Fruit fly (Drosophila melanogaster) whole organism, adult: Measurements from ENCODE around the gene CG17855.

ENCODE experiments used
- CG11617 ChIP-seq: fragments of 200-800 bp; sonication (Bioruptor generic); optimal IDR thresholded peaks from 2 replicates; lab custom pipeline; 2017; ENCODE audit warnings: mild to moderate bottlenecking, missing biosample characterization, missing genetic modification reagents, missing genetic modification characterization
- CG12768 ChIP-seq: fragments of 200-800 bp; sonication (Bioruptor generic); optimal IDR thresholded peaks from 2 replicates; lab custom pipeline; 2017; ENCODE audit warnings: missing biosample characterization, missing genetic modification characterization, mild to moderate bottlenecking, moderate library complexity, missing genetic modification reagents
- CG14711 ChIP-seq: fragments of 200-800 bp; sonication (Bioruptor generic); optimal IDR thresholded peaks from 2 replicates; lab custom pipeline; 2018; ENCODE audit warnings: missing biosample characterization, mild to moderate bottlenecking, missing genetic modification characterization, moderate library complexity
- CG1620 ChIP-seq: fragments of 200-800 bp; sonication (Bioruptor generic); optimal IDR thresholded peaks from 2 replicates; lab custom pipeline; 2016; ENCODE audit warnings: missing biosample characterization, missing genetic modification characterization
- CG33017 ChIP-seq: fragments of 200-800 bp; sonication (Bioruptor generic); optimal IDR thresholded peaks from 2 replicates; lab custom pipeline; 2018; ENCODE audit warnings: missing biosample characterization, mild to moderate bottlenecking, missing genetic modification characterization, moderate library complexity
- CG5204 ChIP-seq: fragments of 200-800 bp; sonication (Bioruptor generic); optimal IDR thresholded peaks from 2 replicates; lab custom pipeline; 2016; ENCODE audit warnings: missing biosample characterization, missing genetic modification characterization
- CG7045 ChIP-seq: fragments of 200-800 bp; sonication (Bioruptor generic); optimal IDR thresholded peaks from 2 replicates; lab custom pipeline; 2017; ENCODE audit warnings: missing biosample characterization, mild to moderate bottlenecking, missing genetic modification characterization
- CG7101 ChIP-seq: fragments of 200-800 bp; sonication (Bioruptor generic); optimal IDR thresholded peaks from 2 replicates; lab custom pipeline; 2018; ENCODE audit warnings: missing biosample characterization, mild to moderate bottlenecking, missing genetic modification characterization, moderate library complexity
- Clk ChIP-seq: fragments of 200-800 bp; sonication (Bioruptor generic); optimal IDR thresholded peaks from 2 replicates; lab custom pipeline; 2017; ENCODE audit warnings: missing biosample characterization, missing genetic modification characterization
- Crg-1 ChIP-seq: fragments of 200-800 bp; sonication (Bioruptor generic); optimal IDR thresholded peaks from 2 replicates; lab custom pipeline; 2016; ENCODE audit warnings: missing biosample characterization, missing genetic modification characterization
- Hr96 ChIP-seq: fragments of 200-800 bp; sonication (Bioruptor generic); optimal IDR thresholded peaks from 2 replicates; lab custom pipeline; 2016; ENCODE audit warnings: missing biosample characterization, missing genetic modification characterization
- Mnt ChIP-seq: fragments of 200-800 bp; sonication (Bioruptor generic); optimal IDR thresholded peaks from 2 replicates; lab custom pipeline; 2016; ENCODE audit warnings: missing biosample characterization, mild to moderate bottlenecking, missing genetic modification characterization
- bab1 ChIP-seq: fragments of 200-800 bp; sonication (Bioruptor generic); optimal IDR thresholded peaks from 3 replicates; lab custom pipeline; 2019; ENCODE audit warnings: missing biosample characterization, mild to moderate bottlenecking, missing genetic modification characterization, moderate library complexity
- cic ChIP-seq: fragments of 200-800 bp; sonication (Bioruptor generic); optimal IDR thresholded peaks from 2 replicates; lab custom pipeline; 2017; ENCODE audit warnings: missing biosample characterization, mild to moderate bottlenecking, missing genetic modification characterization, moderate library complexity
- cnc ChIP-seq, 2 experiments: fragments of >200 bp; optimal IDR thresholded peaks; 2 replicates each; lab custom pipeline; 2017
- kay ChIP-seq: fragments of 200-800 bp; sonication (Bioruptor generic); peaks from one replicate; lab custom pipeline; 2016; ENCODE audit warnings: missing biosample characterization, missing genetic modification characterization, borderline replicate concordance
- ovo ChIP-seq: fragments of 200-800 bp; sonication (Bioruptor generic); optimal IDR thresholded peaks from 2 replicates; lab custom pipeline; 2016; ENCODE audit warnings: missing biosample characterization, missing genetic modification characterization
- pad ChIP-seq: fragments of 200-800 bp; sonication (Bioruptor generic); optimal IDR thresholded peaks from 3 replicates; lab custom pipeline; 2017; ENCODE audit warnings: missing biosample characterization, missing genetic modification characterization, mild to moderate bottlenecking, moderate library complexity, missing genetic modification reagents
- tj ChIP-seq: fragments of 200-800 bp; sonication (Bioruptor generic); optimal IDR thresholded peaks from 3 replicates; lab custom pipeline; 2017; ENCODE audit warnings: missing biosample characterization, mild to moderate bottlenecking, missing genetic modification characterization, moderate library complexity
- toe ChIP-seq: fragments of 200-800 bp; sonication (Bioruptor generic); optimal IDR thresholded peaks from 2 replicates; lab custom pipeline; 2016; ENCODE audit warnings: missing biosample characterization, missing genetic modification characterization

The CG17855 gene

dm6 chr2L:9512401-9513198 lies 27.7 kb upstream of the CG17855 start:
- TF ChIP-seq Mnt, result no peak
- TF ChIP-seq bab1, result no peak
- no peak for TF ChIP-seq Clk (GFP tag; lab: Kevin White, UChicago)
- TF ChIP-seq Hr96 (GFP tag; lab: Kevin White, UChicago), result no peak
- no peak for TF ChIP-seq cic (GFP tag; lab: Kevin White, UChicago)
- TF ChIP-seq kay (GFP tag; lab: Kevin White, UChicago), result peak; percentile 49
- TF ChIP-seq cnc (optimal IDR thresholded peaks at IDR 0.05; lab: Kevin White, UChicago), result peak in 1 of 2 experiments; percentile 8
- no peak for TF ChIP-seq CG12768 (GFP tag; lab: Kevin White, UChicago)
- TF ChIP-seq CG14711 (tag; lab: Kevin White, UChicago), result no peak
- no peak for TF ChIP-seq pad (GFP tag; lab: Kevin White, UChicago)
- TF ChIP-seq tj (GFP tag; lab: Kevin White, UChicago), result no peak
- no peak for TF ChIP-seq CG11617 (GFP tag; lab: Kevin White, UChicago)
- TF ChIP-seq CG1620 (GFP tag; lab: Kevin White, UChicago), result no peak
- TF ChIP-seq CG7045, result no peak
- no peak for TF ChIP-seq toe (GFP tag; lab: Kevin White, UChicago)
- TF ChIP-seq ovo (GFP tag; lab: Kevin White, UChicago), result no peak

dm6 chr2L:9513771-9514170 lies 26.6 kb upstream of the CG17855 start:
- no peak for TF ChIP-seq Crg-1 (GFP tag; lab: Kevin White, UChicago)
- peak; percentile 48 for TF ChIP-seq cic (GFP tag; lab: Kevin White, UChicago)
- TF ChIP-seq kay (GFP tag; lab: Kevin White, UChicago), result peak; percentile 9
- peak; percentile 26 for TF ChIP-seq Mnt
- peak; percentile 15 for TF ChIP-seq CG33017 (tag; lab: Kevin White, UChicago)

- TF ChIP-seq CG7101 (tag; lab: Kevin White, UChicago) (peak; percentile 97), CG7045 (peak; percentile 95), tj (GFP tag; lab: Kevin White, UChicago) (peak; percentile 81), cic (GFP tag; lab: Kevin White, UChicago) (peak; percentile 62), CG5204 (GFP tag; lab: Kevin White, UChicago) (peak; percentile 94), toe (GFP tag; lab: Kevin White, UChicago) (peak; percentile 97), CG14711 (tag; lab: Kevin White, UChicago) (peak; percentile 93), Clk (GFP tag; lab: Kevin White, UChicago) (peak; percentile 88), Mnt (peak; percentile 90), CG11617 (GFP tag; lab: Kevin White, UChicago) (peak; percentile 94), CG1620 (GFP tag; lab: Kevin White, UChicago) (peak; percentile 98), Crg-1 (GFP tag; lab: Kevin White, UChicago) (peak; percentile 92), kay (GFP tag; lab: Kevin White, UChicago) (peak; percentile 76), CG12768 (GFP tag; lab: Kevin White, UChicago) (peak; percentile 91), bab1 (peak; percentile 99), cnc (optimal IDR thresholded peaks at IDR 0.05; lab: Kevin White, UChicago) (no peak), CG33017 (tag; lab: Kevin White, UChicago) (peak; percentile 95), pad (GFP tag; lab: Kevin White, UChicago) (peak; percentile 89), ovo (GFP tag; lab: Kevin White, UChicago) (peak; percentile 92), Hr96 (GFP tag; lab: Kevin White, UChicago) (peak; percentile 93)
Measured at dm6 chr2L:9520886-9521868, 19.1 kb upstream of the CG17855 start, which contains the start of gene Oatp30B. Gene Oatp30B (plus strand): TSS chr2L:9521210.

dm6 chr2L:9522766-9523174 lies 17.6 kb upstream of the CG17855 start:
- TF ChIP-seq bab1, result peak; percentile 44
- TF ChIP-seq ovo (GFP tag; lab: Kevin White, UChicago), result peak; percentile 87
- TF ChIP-seq Crg-1 (GFP tag; lab: Kevin White, UChicago), result no peak

- no peak for TF ChIP-seq Hr96 (GFP tag; lab: Kevin White, UChicago)
- no peak for TF ChIP-seq CG33017 (tag; lab: Kevin White, UChicago)
- no peak for TF ChIP-seq bab1
- TF ChIP-seq Mnt, result no peak
- no peak for TF ChIP-seq CG7101 (tag; lab: Kevin White, UChicago)
- TF ChIP-seq CG12768 (GFP tag; lab: Kevin White, UChicago), result no peak
Measured at dm6 chr2L:9524915-9525314, 15.4 kb upstream of the CG17855 start.

- TF ChIP-seq Crg-1 (GFP tag; lab: Kevin White, UChicago) (peak; percentile 77), ovo (GFP tag; lab: Kevin White, UChicago) (peak; percentile 49), CG5204 (GFP tag; lab: Kevin White, UChicago) (no peak), CG7045 (peak; percentile 74), CG7101 (tag; lab: Kevin White, UChicago) (peak; percentile 71), CG14711 (tag; lab: Kevin White, UChicago) (peak; percentile 18), CG12768 (GFP tag; lab: Kevin White, UChicago) (peak; percentile 62), cic (GFP tag; lab: Kevin White, UChicago) (peak; percentile 91), CG1620 (GFP tag; lab: Kevin White, UChicago) (no peak), pad (GFP tag; lab: Kevin White, UChicago) (peak; percentile 38), cnc (optimal IDR thresholded peaks at IDR 0.05; lab: Kevin White, UChicago) (no peak), Mnt (peak; percentile 50), kay (GFP tag; lab: Kevin White, UChicago) (peak; percentile 39), bab1 (no peak), Clk (GFP tag; lab: Kevin White, UChicago) (no peak), CG33017 (tag; lab: Kevin White, UChicago) (peak; percentile 17), Hr96 (GFP tag; lab: Kevin White, UChicago) (peak; percentile 14), toe (GFP tag; lab: Kevin White, UChicago) (no peak), tj (GFP tag; lab: Kevin White, UChicago) (no peak), CG11617 (GFP tag; lab: Kevin White, UChicago) (peak; percentile 40)
Measured at dm6 chr2L:9525719-9526118, 14.6 kb upstream of the CG17855 start.
